Worm (Caenorhabditis elegans) whole organism, late embryonic: ENCODE measurements around the gene K02A6.1.

Source experiments
- C08G9.2 ChIP-seq: sonication (generic microtip); optimal IDR thresholded peaks from 2 replicates; lab custom pipeline; 2016; ENCODE audit warnings: mild to moderate bottlenecking, missing genetic modification characterization, moderate library complexity, missing compliant biosample characterization
- F13H6.1 ChIP-seq: sonication (generic microtip); optimal IDR thresholded peaks from 2 replicates; lab custom pipeline; 2016; ENCODE audit warnings: missing genetic modification characterization, missing compliant biosample characterization
- K02D7.2 ChIP-seq: sonication (generic microtip); optimal IDR thresholded peaks from 2 replicates; lab custom pipeline; 2017; ENCODE audit warnings: mild to moderate bottlenecking, missing genetic modification characterization, missing compliant biosample characterization
- K09A11.1 ChIP-seq: sonication (generic microtip); optimal IDR thresholded peaks from 2 replicates; lab custom pipeline; 2017; ENCODE audit warnings: antibody characterized with exemption, mild to moderate bottlenecking, missing genetic modification characterization, missing compliant biosample characterization; ENCODE audit not compliant: insufficient read depth
- ama-1 ChIP-seq: fragments of 150-350 bp; optimal IDR thresholded peaks from 2 replicates; lab custom pipeline; 2014
- ceh-22 ChIP-seq: sonication (generic microtip); optimal IDR thresholded peaks from 2 replicates; lab custom pipeline; 2017; ENCODE audit warnings: missing biosample characterization, missing genetic modification characterization
- ceh-34 ChIP-seq: sonication (generic microtip); optimal IDR thresholded peaks from 2 replicates; lab custom pipeline; 2016; ENCODE audit warnings: mild to moderate bottlenecking, missing genetic modification characterization, missing compliant biosample characterization
- ceh-6 ChIP-seq: fragments of 200-800 bp; sonication (Bioruptor generic); optimal IDR thresholded peaks from 2 replicates; lab custom pipeline; 2018; ENCODE audit warnings: mild to moderate bottlenecking, missing genetic modification characterization, missing compliant biosample characterization
- ceh-9 ChIP-seq: sonication (generic microtip); optimal IDR thresholded peaks from 2 replicates; lab custom pipeline; 2016; ENCODE audit warnings: mild to moderate bottlenecking, missing genetic modification characterization, inconsistent platforms, missing compliant biosample characterization
- dve-1 ChIP-seq: sonication (generic microtip); optimal IDR thresholded peaks from 2 replicates; lab custom pipeline; 2017; ENCODE audit warnings: antibody characterized with exemption, mild to moderate bottlenecking, missing genetic modification characterization, missing compliant biosample characterization
- elt-2 ChIP-seq: sonication (generic microtip); optimal IDR thresholded peaks from 2 replicates; lab custom pipeline; 2016; ENCODE audit warnings: missing genetic modification reagents, missing genetic modification characterization, missing compliant biosample characterization
- eyg-1 ChIP-seq: sonication (generic microtip); optimal IDR thresholded peaks from 2 replicates; lab custom pipeline; 2016; ENCODE audit warnings: missing genotype, missing genetic modification characterization, missing compliant biosample characterization
- fkh-10 ChIP-seq: fragments of 150-350 bp; optimal IDR thresholded peaks from 2 replicates; lab custom pipeline; 2014; ENCODE audit warnings: missing biosample characterization, missing genetic modification reagents, missing genetic modification characterization
- fkh-6 ChIP-seq: sonication (generic microtip); optimal IDR thresholded peaks from 2 replicates; lab custom pipeline; 2016; ENCODE audit warnings: missing genetic modification characterization, missing compliant biosample characterization
- gmeb-2 ChIP-seq: sonication (generic microtip); optimal IDR thresholded peaks from 2 replicates; lab custom pipeline; 2016; ENCODE audit warnings: missing genetic modification characterization, inconsistent platforms, missing compliant biosample characterization
- hlh-15 ChIP-seq: sonication (generic microtip); optimal IDR thresholded peaks from 2 replicates; lab custom pipeline; 2016; ENCODE audit warnings: missing genetic modification characterization, missing compliant biosample characterization
- hlh-30 ChIP-seq: sonication (generic microtip); optimal IDR thresholded peaks from 2 replicates; lab custom pipeline; 2017; ENCODE audit warnings: antibody characterized with exemption, missing genetic modification characterization, missing compliant biosample characterization; ENCODE audit not compliant: insufficient read depth
- lin-11 ChIP-seq: fragments of 200-800 bp; sonication (Bioruptor generic); optimal IDR thresholded peaks from 2 replicates; lab custom pipeline; 2018; ENCODE audit warnings: mild to moderate bottlenecking, missing genetic modification characterization, missing compliant biosample characterization
- madf-2 ChIP-seq: sonication (generic microtip); optimal IDR thresholded peaks from 2 replicates; lab custom pipeline; 2017; ENCODE audit warnings: missing genetic modification characterization, missing compliant biosample characterization
- npax-4 ChIP-seq: sonication (generic microtip); optimal IDR thresholded peaks from 2 replicates; lab custom pipeline; 2016; ENCODE audit warnings: missing genetic modification characterization, missing compliant biosample characterization
- odd-2 ChIP-seq: sonication (generic microtip); optimal IDR thresholded peaks from 2 replicates; lab custom pipeline; 2017; ENCODE audit warnings: antibody characterized with exemption, mild to moderate bottlenecking, missing genetic modification characterization, missing compliant biosample characterization
- pha-2 ChIP-seq: sonication (generic microtip); optimal IDR thresholded peaks from 2 replicates; lab custom pipeline; 2017; ENCODE audit warnings: mild to moderate bottlenecking, missing genetic modification characterization, missing compliant biosample characterization
- pqm-1 ChIP-seq: sonication (generic microtip); optimal IDR thresholded peaks from 2 replicates; lab custom pipeline; 2016; ENCODE audit warnings: missing genetic modification characterization, missing compliant biosample characterization
- pros-1 ChIP-seq: fragments of 150-350 bp; optimal IDR thresholded peaks from 2 replicates; lab custom pipeline; 2014; ENCODE audit warnings: missing biosample characterization, missing genetic modification reagents, missing genetic modification characterization
- ref-2 ChIP-seq: sonication (generic microtip); optimal IDR thresholded peaks from 2 replicates; lab custom pipeline; 2016; ENCODE audit warnings: missing genetic modification characterization, missing compliant biosample characterization
- rnt-1 ChIP-seq: sonication (generic microtip); optimal IDR thresholded peaks from 2 replicates; lab custom pipeline; 2016; ENCODE audit warnings: missing genetic modification characterization, missing compliant biosample characterization
- sox-2 ChIP-seq: fragments of 200-800 bp; sonication (Bioruptor generic); IDR thresholded peaks from 2 replicates; pipeline ENCODE4 v1.3.6; 2022; ENCODE audit warnings: missing genetic modification reagents, missing genetic modification characterization, missing compliant biosample characterization
- sox-4 ChIP-seq: sonication (generic microtip); optimal IDR thresholded peaks from 2 replicates; lab custom pipeline; 2017; ENCODE audit warnings: mild to moderate bottlenecking, missing genetic modification characterization, inconsistent platforms, missing compliant biosample characterization
- tbx-2 ChIP-seq: sonication (generic microtip); optimal IDR thresholded peaks from 2 replicates; lab custom pipeline; 2016; ENCODE audit warnings: missing genetic modification characterization, missing compliant biosample characterization
- tbx-7 ChIP-seq: sonication (generic microtip); optimal IDR thresholded peaks from 2 replicates; lab custom pipeline; 2016; ENCODE audit warnings: missing genotype, missing genetic modification characterization, missing compliant biosample characterization
- ttx-3 ChIP-seq: sonication (generic microtip); optimal IDR thresholded peaks from 2 replicates; lab custom pipeline; 2016; ENCODE audit warnings: missing genetic modification reagents, missing genetic modification characterization, missing compliant biosample characterization
- ztf-16 ChIP-seq: sonication (generic microtip); optimal IDR thresholded peaks from 2 replicates; lab custom pipeline; 2017; ENCODE audit warnings: missing genetic modification characterization, missing compliant biosample characterization

K02A6.1 gene

DNA sequence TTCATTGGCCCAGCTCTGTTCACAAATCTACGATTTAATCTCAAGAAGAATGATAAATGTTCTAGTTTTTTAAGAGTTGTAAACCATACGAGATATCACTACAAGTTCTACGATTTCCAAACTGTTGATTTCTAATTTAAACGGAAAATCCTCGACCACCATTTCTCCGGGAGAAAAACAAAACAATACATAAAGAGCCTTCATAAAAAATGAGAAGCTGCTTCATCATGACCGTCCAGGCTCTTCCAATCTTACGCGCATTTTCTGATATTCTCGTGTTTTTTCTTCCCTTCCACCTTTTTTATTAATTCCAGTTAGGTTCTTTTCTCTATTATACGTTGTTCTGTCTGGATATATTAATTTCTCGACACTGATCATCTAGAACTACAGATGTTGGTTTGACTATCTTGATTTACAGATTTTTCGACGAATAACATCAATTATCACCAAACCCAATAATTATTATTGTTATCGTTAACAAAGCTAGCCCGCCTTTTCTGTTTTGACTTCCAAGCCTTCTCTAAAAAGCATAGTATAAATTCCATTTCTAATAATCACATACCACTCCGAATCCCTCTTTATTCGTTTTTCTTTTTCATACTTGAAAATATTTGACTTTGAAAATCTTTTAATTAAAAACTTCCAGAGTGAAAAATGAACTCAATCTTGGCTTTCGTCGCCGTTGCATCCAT is 5.0 kb upstream of the K02A6.1 start, which contains the start of gene C47D2.1:
Gene C47D2.1 (plus strand): TSS at position 642 of the 692 bp plus-strand sequence.
- TF ChIP-seq tbx-7 (tag; lab: Kevin White, UChicago): no peak
- no peak for TF ChIP-seq rnt-1 (tag; lab: Kevin White, UChicago)
- no peak for TF ChIP-seq pqm-1 (tag; lab: Kevin White, UChicago)
- TF ChIP-seq F13H6.1 (tag; lab: Kevin White, UChicago): no peak
- no peak for TF ChIP-seq ceh-6 (GFP tag; lab: Kevin White, UChicago)
- TF ChIP-seq K02D7.2 (tag; lab: Kevin White, UChicago): no peak
- TF ChIP-seq hlh-15 (tag; lab: Kevin White, UChicago): no peak
- no peak for TF ChIP-seq gmeb-2 (tag; lab: Kevin White, UChicago)
- TF ChIP-seq sox-2 (GFP tag; lab: Robert Waterston, UW): no peak
- no peak for TF ChIP-seq ceh-9
- no peak for TF ChIP-seq ceh-22 (tag; lab: Kevin White, UChicago)
- no peak for TF ChIP-seq ama-1 (lab: Kevin White, UChicago)
- no peak for TF ChIP-seq odd-2
- TF ChIP-seq lin-11 (tag; lab: Kevin White, UChicago): no peak
- no peak for TF ChIP-seq fkh-10 (GFP tag; lab: Kevin White, UChicago)
- TF ChIP-seq hlh-30 (tag; lab: Kevin White, UChicago): no peak
- no peak for TF ChIP-seq pha-2 (tag; lab: Kevin White, UChicago)
- TF ChIP-seq ref-2 (tag; lab: Kevin White, UChicago): no peak
- TF ChIP-seq eyg-1 (tag; lab: Kevin White, UChicago): no peak
- no peak for TF ChIP-seq elt-2 (tag; lab: Kevin White, UChicago)

DNA sequence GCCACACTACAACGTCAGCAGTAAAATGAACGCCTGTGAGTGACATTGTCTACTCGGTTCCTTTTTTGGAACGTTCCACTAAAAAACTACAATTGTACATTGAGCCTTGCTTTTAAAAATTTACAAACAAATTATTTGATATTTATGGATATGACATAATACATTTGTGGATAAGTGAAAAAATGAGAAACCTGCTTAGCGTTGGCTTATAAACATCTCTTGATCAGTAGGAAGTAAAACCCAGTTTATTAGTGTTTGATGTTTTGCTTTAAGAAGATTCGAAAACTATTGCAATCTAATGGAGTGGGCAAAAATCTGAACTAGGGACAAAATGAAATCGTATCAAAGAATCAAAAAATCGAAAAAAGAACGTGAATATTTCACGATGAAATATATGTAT is 2.6 kb upstream of the K02A6.1 start:
- no peak for TF ChIP-seq sox-4 (tag; lab: Kevin White, UChicago)
- no peak for TF ChIP-seq dve-1
- TF ChIP-seq madf-2: no peak
- no peak for TF ChIP-seq pros-1
- no peak for TF ChIP-seq npax-4
- TF ChIP-seq tbx-2 (tag; lab: Kevin White, UChicago): no peak
- TF ChIP-seq ceh-9: no peak

DNA sequence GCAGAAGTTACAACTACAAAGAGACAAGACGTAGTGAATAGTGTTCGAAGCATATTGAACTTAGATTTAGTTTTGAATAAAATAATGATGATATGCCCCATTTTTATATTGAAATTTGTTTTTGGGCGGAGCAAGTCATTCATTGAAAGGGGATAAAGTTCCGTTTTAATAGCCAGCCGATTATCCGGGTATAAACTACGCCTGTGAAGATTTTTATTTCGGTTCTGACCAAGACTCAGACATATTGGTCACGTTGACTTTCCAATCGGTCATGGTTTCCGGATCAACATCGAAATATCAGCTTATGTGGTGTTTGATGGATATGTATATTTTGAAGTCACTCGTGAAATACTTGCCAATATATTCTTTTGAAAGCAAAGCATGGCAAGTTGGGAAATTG is 875 bp upstream of the K02A6.1 start, which contains the start of gene K02A6.4:
Gene K02A6.4 (minus strand): TSS at position 101 of the 400 bp plus-strand sequence.
- TF ChIP-seq ceh-6 (GFP tag; lab: Kevin White, UChicago) (no peak), eyg-1 (tag; lab: Kevin White, UChicago) (no peak), sox-4 (tag; lab: Kevin White, UChicago) (no peak), tbx-2 (tag; lab: Kevin White, UChicago) (no peak), hlh-30 (tag; lab: Kevin White, UChicago) (no peak), F13H6.1 (tag; lab: Kevin White, UChicago) (no peak)

DNA sequence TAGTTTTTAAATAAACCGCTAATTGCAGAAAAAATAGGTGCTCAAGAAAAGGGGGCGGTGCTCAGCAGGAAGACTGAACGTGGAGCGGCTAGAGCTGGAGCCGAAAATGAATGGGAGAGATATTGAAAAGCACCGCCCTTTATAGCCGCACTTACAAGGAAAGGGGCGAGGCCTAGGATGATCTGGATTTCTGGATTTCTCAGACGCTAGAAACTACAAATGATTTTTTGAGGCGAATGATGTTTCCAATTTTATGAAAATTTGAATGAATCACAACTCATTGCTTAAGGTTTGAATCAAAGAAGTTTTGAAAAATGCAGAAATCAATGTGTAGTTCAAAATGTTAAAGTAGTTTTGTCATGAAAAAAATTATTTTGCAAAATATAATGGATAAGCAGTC is 5.4 kb downstream of the K02A6.1 start, which contains the start of gene K02A6.2:
Gene K02A6.2 (minus strand): TSS at position 101 of the 400 bp plus-strand sequence.
- TF ChIP-seq pros-1 (no peak), fkh-10 (GFP tag; lab: Kevin White, UChicago) (no peak), fkh-6 (tag; lab: Kevin White, UChicago) (no peak), K02D7.2 (tag; lab: Kevin White, UChicago) (no peak), madf-2 (no peak), C08G9.2 (tag; lab: Kevin White, UChicago) (no peak), ztf-16 (no peak), ceh-6 (GFP tag; lab: Kevin White, UChicago) (no peak), pqm-1 (tag; lab: Kevin White, UChicago) (no peak), odd-2 (no peak), K09A11.1 (tag; lab: Kevin White, UChicago) (no peak), ttx-3 (tag; lab: Kevin White, UChicago) (no peak), hlh-15 (tag; lab: Kevin White, UChicago) (no peak), ama-1 (lab: Kevin White, UChicago) (no peak), ceh-34 (tag; lab: Kevin White, UChicago) (no peak), sox-2 (GFP tag; lab: Robert Waterston, UW) (no peak)
- TF ChIP-seq, all 69 proteins: peak for 0
